Worm (Caenorhabditis elegans) whole organism, L4 larva: ENCODE results near the gene pgph-1.

Experiments used
- T26A8.4 ChIP-seq: fragments of 200-800 bp; sonication (Bioruptor generic); IDR thresholded peaks from 2 replicates; pipeline ENCODE4 v1.3.6; 2022; ENCODE audit warnings: missing genetic modification characterization, missing compliant biosample characterization
- Y48G9A.11 ChIP-seq: fragments of 200-800 bp; sonication (Bioruptor generic); IDR thresholded peaks from 2 replicates; pipeline ENCODE4 v1.3.6; 2022; ENCODE audit warnings: missing genetic modification reagents, missing genetic modification characterization, missing compliant biosample characterization
- ama-1 ChIP-seq: fragments of 150-350 bp; optimal IDR thresholded peaks from 2 replicates; lab custom pipeline; 2014; ENCODE audit warnings: inconsistent platforms, mixed read lengths
- cey-2 ChIP-seq: sonication (generic microtip); optimal IDR thresholded peaks from 3 replicates; lab custom pipeline; 2017; ENCODE audit warnings: missing genetic modification characterization, mild to moderate bottlenecking, missing compliant biosample characterization, antibody characterized with exemption, borderline replicate concordance; ENCODE audit not compliant: insufficient read depth
- lin-39 ChIP-seq: fragments of 150-350 bp; optimal IDR thresholded peaks from 2 replicates; lab custom pipeline; 2014; ENCODE audit warnings: missing biosample characterization, missing genetic modification reagents, missing genetic modification characterization
- nhr-11 ChIP-seq: fragments of 150-350 bp; optimal IDR thresholded peaks from 2 replicates; lab custom pipeline; 2014; ENCODE audit warnings: missing biosample characterization, missing genetic modification characterization
- pha-4 ChIP-seq, 2 experiments: fragments of 150-350 bp in 1 of 2; fragments of 200-800 bp in 1 of 2; sonication (Bioruptor generic) in 1 of 2; IDR thresholded peaks in 1 of 2; optimal IDR thresholded peaks in 1 of 2; 2 replicates each; pipeline versions ENCODE4 v1.3.6 to Lab custom; 2014 to 2022; ENCODE audit warnings: missing genetic modification characterization in 2 of 2, missing genetic modification reagents in 2 of 2, missing biosample characterization in 1 of 2, missing compliant biosample characterization in 1 of 2
- snpc-4 ChIP-seq: fragments of 150-350 bp; optimal IDR thresholded peaks from 2 replicates; lab custom pipeline; 2014; ENCODE audit warnings: missing biosample characterization, missing genetic modification characterization
- unc-39 ChIP-seq: sonication (generic microtip); optimal IDR thresholded peaks from 2 replicates; lab custom pipeline; 2017; ENCODE audit warnings: missing biosample characterization, missing genetic modification characterization
- zag-1 ChIP-seq: fragments of 150-350 bp; optimal IDR thresholded peaks from 2 replicates; lab custom pipeline; 2014; ENCODE audit warnings: missing biosample characterization, missing genetic modification characterization
- zfp-3 ChIP-seq: fragments of 200-800 bp; sonication (Bioruptor generic); conservative IDR thresholded peaks from 2 replicates; pipeline ENCODE4 v1.3.6; 2022; ENCODE audit warnings: missing genetic modification reagents, missing genetic modification characterization, missing compliant biosample characterization
- ztf-11 ChIP-seq: fragments of 150-350 bp; optimal IDR thresholded peaks from 2 replicates; lab custom pipeline; 2014; ENCODE audit warnings: missing biosample characterization, missing genetic modification characterization

ce11 chrV:5792031-5792430 lies 38.7 kb upstream of the pgph-1 start, which contains the start of gene ZC250.2:
- TF ChIP-seq ztf-11 (no peak), T26A8.4 (GFP tag; lab: Robert Waterston, UW) (no peak), ama-1 (lab: Kevin White, UChicago) (no peak), zag-1 (tag; lab: Kevin White, UChicago) (no peak), zfp-3 (GFP tag; lab: Robert Waterston, UW) (no peak), pha-4 (GFP tag; IDR thresholded peaks at IDR 0.05; lab: Robert Waterston, UW) (no peak), pha-4 (tag; optimal IDR thresholded peaks at IDR 0.05; lab: Kevin White, UChicago) (no peak), cey-2 (tag; lab: Kevin White, UChicago) (no peak), lin-39 (tag; lab: Kevin White, UChicago) (no peak), nhr-11 (no peak), Y48G9A.11 (GFP tag; lab: Robert Waterston, UW) (no peak), snpc-4 (tag; lab: Kevin White, UChicago) (no peak), unc-39 (tag; lab: Kevin White, UChicago) (no peak)
